Fruit fly (Drosophila melanogaster) whole organism: ENCODE measurements around the gene CG6125.

Source experiments
- CG8478 ChIP-seq: fragments of >200 bp; optimal IDR thresholded peaks from 2 replicates; lab custom pipeline; 2018; ENCODE audit warnings: inconsistent platforms
- Dll ChIP-seq: fragments of >200 bp; optimal IDR thresholded peaks from 2 replicates; lab custom pipeline; 2017
- EcR ChIP-seq, 2 experiments: fragments of >200 bp; optimal IDR thresholded peaks; 2 replicates each; lab custom pipeline; 2017; ENCODE audit warnings: missing biosample characterization in 2 of 2, missing genetic modification characterization in 2 of 2, missing genetic modification reagents in 2 of 2
- pan ChIP-seq: fragments of >200 bp; optimal IDR thresholded peaks from 2 replicates; lab custom pipeline; 2017
- psq ChIP-seq: fragments of >200 bp; optimal IDR thresholded peaks from 2 replicates; lab custom pipeline; 2017
- usp ChIP-seq: fragments of >200 bp; optimal IDR thresholded peaks from 2 replicates; lab custom pipeline; 2017; ENCODE audit warnings: missing biosample characterization, missing genetic modification characterization, mixed read lengths

dm6 chr3R:15407020-15407501 is at the start of gene CG6125:
- TF ChIP-seq usp (no peak), psq (lab: Kevin White, UChicago) (no peak), CG8478 (lab: Kevin White, UChicago) (no peak), pan (lab: Kevin White, UChicago) (no peak), EcR (GFP tag; optimal IDR thresholded peaks at IDR 0.05; lab: Kevin White, UChicago) (no peak), Dll (no peak)
